Worm (Caenorhabditis elegans): ENCODE measurements around the gene F59D12.3.
A peak's percentile ranks its signal among the peaks of the same experiment; 100 is the strongest.

Gene F59D12.3

DNA sequence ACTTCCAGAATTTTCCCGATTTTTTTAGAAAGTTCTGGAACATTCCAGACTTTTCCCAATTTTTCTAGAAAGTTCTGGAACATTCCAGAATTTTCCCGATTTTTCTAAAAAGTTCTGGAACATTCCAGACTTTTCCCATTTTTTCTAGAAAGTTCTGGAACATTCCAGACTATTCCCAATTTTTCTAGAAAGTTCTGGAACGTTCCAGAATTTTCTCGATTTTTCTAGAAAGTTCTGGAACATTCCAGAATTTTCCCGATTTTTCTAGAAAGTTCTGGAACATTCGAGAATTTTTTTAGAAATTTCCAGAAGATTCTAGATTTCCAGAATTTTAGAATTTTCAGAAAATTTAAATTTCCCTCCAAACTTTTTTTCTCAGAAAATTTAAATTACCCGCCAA is 15.7 kb downstream of the F59D12.3 start:
- TF ChIP-seq hsf-1 (GFP tag; IDR thresholded peaks at IDR 0.05) (peak; percentile 95), B0019.2 (GFP tag; conservative IDR thresholded peaks at IDR 0.05) (0 out of 2 replicates have a peak, but pooled peaks have one; percentile 14), dox-1 (GFP tag; IDR thresholded peaks at IDR 0.05) (0 out of 2 replicates have a peak, but pooled peaks have one; percentile 30)

DNA sequence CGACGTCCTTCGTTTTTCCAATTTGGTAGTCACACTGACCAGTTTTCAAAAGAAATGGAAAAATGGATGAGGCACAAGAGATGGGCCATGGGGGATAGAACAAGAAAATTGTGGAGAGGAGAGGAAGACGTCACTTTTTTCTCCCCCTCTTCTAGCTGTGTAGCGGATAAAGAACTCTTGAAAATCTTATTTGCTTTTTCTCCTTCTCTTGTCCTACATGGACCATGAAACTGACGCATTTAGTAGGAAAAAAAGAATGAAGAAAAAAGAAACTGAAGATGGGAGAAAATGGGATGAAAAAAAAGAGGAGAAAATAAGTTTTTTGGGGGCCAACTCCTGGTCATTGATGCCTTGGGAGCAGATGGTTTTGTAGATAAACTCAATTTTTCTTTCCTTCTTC is 16.8 kb downstream of the F59D12.3 start:
- TF ChIP-seq somi-1 (GFP tag; optimal IDR thresholded peaks at IDR 0.05) (peak; percentile 31), ZK185.1 (tag; optimal IDR thresholded peaks at IDR 0.05; ENCODE audit: poor library complexity, severe bottlenecking) (no peak), lag-1 (GFP tag; IDR thresholded peaks at IDR 0.05) (no peak), ceh-27 (GFP tag; optimal IDR thresholded peaks at IDR 0.05) (no peak), ceh-58 (GFP tag; IDR thresholded peaks at IDR 0.05) (no peak), ztf-22 (GFP tag; optimal IDR thresholded peaks at IDR 0.05) (no peak)

DNA sequence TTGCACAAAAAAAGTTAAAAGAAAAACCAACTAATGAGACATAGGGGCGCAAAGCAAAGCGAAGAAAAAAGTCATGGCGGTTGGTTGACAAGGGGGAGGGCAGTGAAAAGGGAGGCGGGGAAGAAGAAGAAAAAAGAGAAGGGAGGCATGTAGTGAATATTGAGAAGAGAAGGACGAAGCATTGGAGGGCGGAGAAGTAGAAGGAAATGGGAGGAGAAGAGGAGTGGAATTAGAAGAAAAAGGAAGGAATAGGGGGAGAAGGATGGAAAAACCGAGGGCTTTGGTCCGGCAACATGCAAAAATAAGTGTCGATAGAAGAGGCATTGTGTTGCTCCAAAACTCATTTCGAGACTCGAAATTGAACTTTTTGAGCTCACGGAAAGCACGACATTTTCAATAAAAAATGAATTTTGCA is 20.0 kb downstream of the F59D12.3 start:
- TF ChIP-seq pha-4 (tag; optimal IDR thresholded peaks at IDR 0.05), result no peak
- no peak for TF ChIP-seq ceh-27 (GFP tag; optimal IDR thresholded peaks at IDR 0.05)
- no peak for TF ChIP-seq ekl-4 (GFP tag; IDR thresholded peaks at IDR 0.05)
- no peak for TF ChIP-seq aptf-3 (GFP tag; IDR thresholded peaks at IDR 0.05)
- TF ChIP-seq F57C9.4 (tag; optimal IDR thresholded peaks at IDR 0.05), result no peak
- TF ChIP-seq F23B12.7 (tag; optimal IDR thresholded peaks at IDR 0.05; ENCODE audit: insufficient read depth), result peak; percentile 6
- no peak for TF ChIP-seq T26A5.8 (tag; optimal IDR thresholded peaks at IDR 0.05)
- 0 out of 2 replicates have a peak, but pooled peaks have one; percentile 32 for TF ChIP-seq mcd-1 (GFP tag; IDR thresholded peaks at IDR 0.05)
- TF ChIP-seq Y56A3A.18 (GFP tag; IDR thresholded peaks at IDR 0.05), result no peak
- TF ChIP-seq ceh-58 (GFP tag; IDR thresholded peaks at IDR 0.05), result no peak
- no peak for TF ChIP-seq mxl-1 (tag; optimal IDR thresholded peaks at IDR 0.05)
- no peak for TF ChIP-seq madf-3 (GFP tag; IDR thresholded peaks at IDR 0.05)
- no peak for TF ChIP-seq bed-2 (GFP tag; IDR thresholded peaks at IDR 0.05)
- TF ChIP-seq ZK185.1 (tag; optimal IDR thresholded peaks at IDR 0.05; ENCODE audit: poor library complexity, severe bottlenecking), result no peak
- peak; percentile 17; the same call in 1 of the 2 replicates for TF ChIP-seq egrh-3 (GFP tag; IDR thresholded peaks at IDR 0.05)
- TF ChIP-seq D2030.7 (GFP tag; IDR thresholded peaks at IDR 0.05), result no peak
- 0 out of 2 replicates have a peak, but pooled peaks have one; percentile 9 for TF ChIP-seq hmg-1.2 (GFP tag; IDR thresholded peaks at IDR 0.05)
- TF ChIP-seq snpc-4 (GFP tag; optimal IDR thresholded peaks at IDR 0.05), result peak; percentile 20
- no peak for TF ChIP-seq snpc-4 (tag; optimal IDR thresholded peaks at IDR 0.05)
- TF ChIP-seq madf-8 (GFP tag; conservative IDR thresholded peaks at IDR 0.05), result no peak
- TF ChIP-seq F55B11.4 (tag; optimal IDR thresholded peaks at IDR 0.05; ENCODE audit: borderline replicate concordance, insufficient read depth), result no peak
- TF ChIP-seq nhr-179 (tag; optimal IDR thresholded peaks at IDR 0.05), result no peak
- no peak for TF ChIP-seq chd-7 (tag; optimal IDR thresholded peaks at IDR 0.05)

DNA sequence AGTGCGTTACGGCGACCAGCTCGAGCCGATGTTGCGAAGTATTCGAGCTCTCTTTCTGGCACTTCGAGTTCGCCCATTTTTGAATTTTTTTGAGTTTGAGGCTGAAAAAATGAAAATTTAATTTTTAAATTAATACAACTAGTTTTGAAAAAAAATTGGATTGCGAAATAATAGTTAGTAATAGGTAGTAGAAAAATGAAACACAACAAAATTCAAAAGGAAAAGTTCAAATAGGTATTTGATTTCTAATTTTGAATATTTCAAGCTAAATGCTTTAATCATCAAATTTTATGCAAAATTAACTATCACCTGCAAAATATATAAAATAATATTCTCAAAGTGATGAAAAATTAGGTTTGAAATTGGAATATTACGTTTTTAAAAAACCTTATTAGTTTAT is 20.4 kb downstream of the F59D12.3 start, which contains the start of gene K09E9.4:
Gene K09E9.4 (minus strand): TSS at position 101 of the 400 bp plus-strand sequence.
- no peak for TF ChIP-seq bed-1 (GFP tag; IDR thresholded peaks at IDR 0.05)
- no peak for TF ChIP-seq cebp-1 (GFP tag; IDR thresholded peaks at IDR 0.05)
- TF ChIP-seq cebp-1 (tag; optimal IDR thresholded peaks at IDR 0.05), result peak; percentile 52
- no peak for TF ChIP-seq hlh-26 (GFP tag; conservative IDR thresholded peaks at IDR 0.05)

- TF ChIP-seq rcor-1 (GFP tag; IDR thresholded peaks at IDR 0.05) (no peak), F10E7.11 (tag; optimal IDR thresholded peaks at IDR 0.05) (no peak), nhr-80 (tag; optimal IDR thresholded peaks at IDR 0.05) (peak; percentile 5), ztf-3 (GFP tag; optimal IDR thresholded peaks at IDR 0.05) (peak; percentile 18)
Observed at ce11 chrX:15629615-15630014, 21.2 kb downstream of the F59D12.3 start.

All from whole organism, young adult.